1 fruit fly cellular context compared by ENCODE assay signal in the genomic region with DNA sequence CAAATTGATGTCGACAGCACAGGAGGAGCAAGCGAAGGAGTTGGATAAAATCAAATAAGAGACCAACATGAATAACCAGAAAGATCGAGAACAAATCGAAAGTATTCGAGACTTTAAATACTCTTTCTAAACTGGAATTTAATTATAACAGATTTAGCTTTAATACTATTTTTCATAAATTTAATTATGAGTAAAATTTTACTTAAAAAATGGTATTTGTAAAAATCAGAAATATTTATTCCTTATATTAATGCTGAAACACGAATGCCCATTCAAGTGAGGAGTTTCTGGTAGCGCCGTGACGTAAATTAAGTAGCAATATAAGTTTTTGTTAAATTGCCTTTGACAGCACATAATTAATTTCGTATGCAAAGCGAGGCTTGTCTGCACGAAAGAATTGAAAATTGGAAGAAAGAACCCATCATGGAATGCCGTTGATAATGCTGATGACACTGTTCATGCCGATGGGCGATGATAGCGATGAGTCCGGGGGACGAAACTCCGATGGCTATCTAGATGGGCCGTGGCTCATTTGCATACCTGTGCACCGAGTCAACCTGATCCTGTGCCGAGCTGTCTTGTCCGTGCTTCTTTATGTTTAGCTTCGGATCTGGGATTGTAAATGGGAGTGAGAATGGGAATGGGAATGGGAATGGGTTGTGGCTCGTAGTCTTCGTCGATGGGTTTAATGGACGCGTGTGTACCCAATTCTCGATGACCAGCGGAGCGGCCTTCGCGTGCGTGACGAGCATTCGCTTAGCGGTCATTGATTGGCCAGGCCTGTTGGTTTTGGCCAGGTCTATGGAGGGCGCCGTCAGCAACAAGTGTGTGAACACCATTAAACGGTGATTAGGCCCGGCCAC.
A peak's percentile ranks its signal among the peaks of the same experiment; 100 is the strongest.
TF ChIP-seq lines count a peak whose summit lies in the region.

No protein-coding gene starts in this region.

TF ChIP-seq in whole organism, embryonic, 481 proteins besides CTCF, POLR2A, EP300 and RAD21 (continued from another document):
- TF ChIP-seq Drgx (GFP tag; IDR thresholded peaks at IDR 0.05; lab: Robert Waterston, UW) (peak; percentile 6; the same call in 1 of the 2 replicates), klu (GFP tag; IDR thresholded peaks at IDR 0.05; lab: Robert Waterston, UW) (no peak), NC2α (GFP tag; optimal IDR thresholded peaks at IDR 0.05; lab: Kevin White, UChicago) (no peak), CG4328 (GFP tag; optimal IDR thresholded peaks at IDR 0.05; lab: Kevin White, UChicago) (no peak), Xrp1 (GFP tag; IDR thresholded peaks at IDR 0.05; lab: Robert Waterston, UW) (peak; percentile 74), CG7357 (GFP tag; IDR thresholded peaks at IDR 0.05; lab: Robert Waterston, UW) (no peak), CG17829 (tag; optimal IDR thresholded peaks at IDR 0.05; lab: Kevin White, UChicago) (peak; percentile 82), CG17385 (GFP tag; optimal IDR thresholded peaks at IDR 0.05; lab: Kevin White, UChicago) (peak; percentile 12), CG2678 (tag; optimal IDR thresholded peaks at IDR 0.05; lab: Kevin White, UChicago) (peak; percentile 63), CG4730 (GFP tag; IDR thresholded peaks at IDR 0.05; lab: Robert Waterston, UW) (no peak), MBD-R2 (GFP tag; IDR thresholded peaks at IDR 0.05; lab: Robert Waterston, UW) (no peak), CG2120 (GFP tag; optimal IDR thresholded peaks at IDR 0.05; lab: Kevin White, UChicago) (no peak), CG11696 (GFP tag; IDR thresholded peaks at IDR 0.05; lab: Robert Waterston, UW) (no peak), Asciz (GFP tag; optimal IDR thresholded peaks at IDR 0.05; lab: Kevin White, UChicago) (peak; percentile 3), HmgD (GFP tag; optimal IDR thresholded peaks at IDR 0.05; lab: Kevin White, UChicago) (no peak), CG13424 (tag; optimal IDR thresholded peaks at IDR 0.05; lab: Kevin White, UChicago) (peak; percentile 64), CG32532 (GFP tag; IDR thresholded peaks at IDR 0.05; lab: Robert Waterston, UW) (peak; percentile 23; the same call in 1 of the 2 replicates), HLH4C (GFP tag; IDR thresholded peaks at IDR 0.05; lab: Robert Waterston, UW; ENCODE audit: partially characterized antibody) (no peak), CG6689 (GFP tag; IDR thresholded peaks at IDR 0.05; lab: Robert Waterston, UW) (peak; percentile 67), Sox100B (GFP tag; optimal IDR thresholded peaks at IDR 0.05; lab: Kevin White, UChicago) (peak; percentile 49), CG6175 (GFP tag; IDR thresholded peaks at IDR 0.05; lab: Robert Waterston, UW) (0 out of 3 replicates have a peak, but pooled peaks have one; percentile 44), CG32767 (GFP tag; IDR thresholded peaks at IDR 0.05; lab: Robert Waterston, UW) (no peak), Sox102F (GFP tag; optimal IDR thresholded peaks at IDR 0.05; lab: Kevin White, UChicago) (peak; percentile 15), CG12391 (tag; optimal IDR thresholded peaks at IDR 0.05; lab: Kevin White, UChicago) (peak; percentile 66), CG12299 (tag; optimal IDR thresholded peaks at IDR 0.05; lab: Kevin White, UChicago) (peak; percentile 2), CG8944 (GFP tag; optimal IDR thresholded peaks at IDR 0.05; lab: Kevin White, UChicago) (no peak), lov (optimal IDR thresholded peaks at IDR 0.05; lab: Kevin White, UChicago) (no peak), lov (GFP tag; IDR thresholded peaks at IDR 0.05; lab: Robert Waterston, UW) (0 out of 3 replicates have a peak, but pooled peaks have one; percentile 17), Dip2 (GFP tag; IDR thresholded peaks at IDR 0.05; lab: Robert Waterston, UW) (no peak), Side (GFP tag; optimal IDR thresholded peaks at IDR 0.05; lab: Kevin White, UChicago) (no peak), CG7271 (tag; optimal IDR thresholded peaks at IDR 0.05; lab: Kevin White, UChicago) (peak; percentile 29), da (GFP tag; optimal IDR thresholded peaks at IDR 0.05; lab: Kevin White, UChicago) (no peak), CG4282 (GFP tag; optimal IDR thresholded peaks at IDR 0.05; lab: Kevin White, UChicago) (no peak), hbn (GFP tag; IDR thresholded peaks at IDR 0.05; lab: Robert Waterston, UW; ENCODE audit: partially characterized antibody) (no peak), Nf-YA (GFP tag; IDR thresholded peaks at IDR 0.05; lab: Robert Waterston, UW) (no peak), Awh (GFP tag; IDR thresholded peaks at IDR 0.05; lab: Robert Waterston, UW) (0 out of 2 replicates have a peak, but pooled peaks have one; percentile 17), twi (tag; optimal IDR thresholded peaks at IDR 0.05; lab: Kevin White, UChicago) (peak; percentile 57), salm (tag; optimal IDR thresholded peaks at IDR 0.05; lab: Kevin White, UChicago) (no peak), kah (GFP tag; optimal IDR thresholded peaks at IDR 0.05; lab: Kevin White, UChicago) (peak; percentile 75), hkb (optimal IDR thresholded peaks at IDR 0.05; lab: Kevin White, UChicago) (no peak), hkb (GFP tag; IDR thresholded peaks at IDR 0.05; lab: Robert Waterston, UW) (no peak), CG9727 (GFP tag; optimal IDR thresholded peaks at IDR 0.05; lab: Kevin White, UChicago) (peak; percentile 47), D (optimal IDR thresholded peaks at IDR 0.05; lab: Kevin White, UChicago) (no peak), D (GFP tag; optimal IDR thresholded peaks at IDR 0.05; lab: Kevin White, UChicago) (peak; percentile 29), CG5953 (GFP tag; IDR thresholded peaks at IDR 0.05; lab: Robert Waterston, UW) (no peak), CG10979 (tag; optimal IDR thresholded peaks at IDR 0.05; lab: Kevin White, UChicago) (peak; percentile 84), sim (GFP tag; IDR thresholded peaks at IDR 0.05; lab: Robert Waterston, UW) (no peak), CkIIα-i1 (GFP tag; IDR thresholded peaks at IDR 0.05; lab: Robert Waterston, UW) (no peak), sens (GFP tag; lab: Kevin White, UChicago) (peak; percentile 73), ci (GFP tag; IDR thresholded peaks at IDR 0.05; lab: Robert Waterston, UW) (no peak), lola (GFP tag; optimal IDR thresholded peaks at IDR 0.05; lab: Kevin White, UChicago) (peak in 1 of 3 experiments; percentile 86), dmrt11E (tag; optimal IDR thresholded peaks at IDR 0.05; lab: Kevin White, UChicago) (peak; percentile 88), sisA (GFP tag; IDR thresholded peaks at IDR 0.05; lab: Robert Waterston, UW) (no peak)
